Fruit fly (Drosophila melanogaster) whole organism, embryonic: ENCODE measurements around the gene CG43184.

Source experiments
- C15 ChIP-seq: fragments of 200-800 bp; sonication (Bioruptor generic); IDR thresholded peaks from 3 replicates; pipeline ENCODE4 v1.3.6; 2022; ENCODE audit warnings: missing biosample characterization, missing genetic modification characterization
- CG3163 ChIP-seq: fragments of 200-800 bp; sonication (Bioruptor generic); optimal IDR thresholded peaks from 3 replicates; lab custom pipeline; 2016; ENCODE audit warnings: missing biosample characterization, missing genetic modification characterization
- CG9797 ChIP-seq: fragments of 200-800 bp; sonication (Bioruptor generic); optimal IDR thresholded peaks from 3 replicates; lab custom pipeline; 2018; ENCODE audit warnings: missing biosample characterization, mild to moderate bottlenecking, missing genetic modification characterization
- Chrac-16 ChIP-seq: fragments of 200-800 bp; sonication (Bioruptor generic); optimal IDR thresholded peaks from 3 replicates; lab custom pipeline; 2016; ENCODE audit warnings: missing biosample characterization, missing genetic modification characterization
- Hr78 ChIP-seq, 2 experiments: fragments of 200-800 bp in 1 of 2; fragments of >200 bp in 1 of 2; sonication (Bioruptor generic) in 1 of 2; optimal IDR thresholded peaks; 2 replicates each; lab custom pipeline; 2017 to 2019; ENCODE audit warnings: missing biosample characterization in 2 of 2, missing genetic modification characterization in 2 of 2, mild to moderate bottlenecking in 1 of 2, moderate library complexity in 1 of 2
- MESR4 ChIP-seq: fragments of 200-800 bp; sonication (Bioruptor generic); optimal IDR thresholded peaks from 2 replicates; lab custom pipeline; 2018; ENCODE audit warnings: missing biosample characterization, mild to moderate bottlenecking, missing genetic modification characterization, moderate library complexity
- Oli ChIP-seq: fragments of 200-800 bp; sonication (Bioruptor generic); optimal IDR thresholded peaks from 2 replicates; lab custom pipeline; 2018; ENCODE audit warnings: missing biosample characterization, mild to moderate bottlenecking, missing genetic modification characterization, moderate library complexity
- her ChIP-seq: fragments of 200-800 bp; sonication (Bioruptor generic); optimal IDR thresholded peaks from 2 replicates; lab custom pipeline; 2016; ENCODE audit warnings: missing biosample characterization, missing genetic modification characterization
- p53 ChIP-seq: fragments of 200-800 bp; sonication (Bioruptor generic); optimal IDR thresholded peaks from 2 replicates; lab custom pipeline; 2016; ENCODE audit warnings: missing biosample characterization, missing genetic modification characterization

DNA sequence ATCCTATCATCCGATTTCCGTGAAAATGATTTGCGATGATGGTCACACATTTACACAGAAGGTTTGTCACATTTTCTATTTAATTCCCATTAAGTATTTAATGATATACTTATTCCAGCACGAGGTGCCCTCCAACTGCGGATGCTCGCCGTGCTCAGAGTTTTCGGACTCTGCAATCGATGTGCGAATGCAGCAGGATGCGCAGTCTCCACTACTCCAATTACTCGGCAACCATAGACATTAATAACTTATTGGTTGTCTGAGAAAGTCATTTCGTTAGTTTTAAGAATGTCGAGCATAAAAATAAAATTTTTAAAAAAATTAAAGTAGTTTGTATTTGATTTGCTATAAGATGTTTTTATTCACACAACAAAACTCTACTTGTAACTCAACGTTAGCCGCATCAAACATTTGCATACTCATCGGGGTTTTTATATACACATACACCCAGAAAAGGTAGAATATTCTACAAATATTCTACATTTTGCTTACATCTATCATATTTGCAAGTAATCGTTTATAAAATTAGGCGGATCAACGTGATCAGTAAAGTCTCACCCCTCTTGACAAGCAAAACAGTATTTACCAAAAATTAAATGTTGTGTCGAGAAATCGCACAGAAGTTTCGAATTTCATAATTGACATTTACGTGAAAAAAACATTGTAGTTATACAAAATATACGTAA lies 22.3 kb downstream of the CG43184 start:
- TF ChIP-seq CG9797 (GFP tag; lab: Kevin White, UChicago) = no peak
- TF ChIP-seq Chrac-16 (GFP tag; lab: Kevin White, UChicago) = no peak
- TF ChIP-seq CG3163 (GFP tag; lab: Kevin White, UChicago) = no peak
- TF ChIP-seq Hr78 (GFP tag; optimal IDR thresholded peaks at IDR 0.05; lab: Kevin White, UChicago) = no peak
- no peak for TF ChIP-seq Oli (tag; lab: Kevin White, UChicago)
- no peak for TF ChIP-seq her (GFP tag; lab: Kevin White, UChicago)
- TF ChIP-seq MESR4 (GFP tag; lab: Kevin White, UChicago) = no peak
- no peak for TF ChIP-seq C15
- TF ChIP-seq p53 = no peak
